Fruit fly (Drosophila melanogaster) Kc167 (cell line): ENCODE data around the gene CG15343.

Experiments used
- Myc ChIP-seq: fragments of >200 bp; optimal IDR thresholded peaks from 2 replicates; lab custom pipeline; 2017; ENCODE audit warnings: missing external identifiers
- Sin3A ChIP-seq: fragments of >200 bp; optimal IDR thresholded peaks from 2 replicates; lab custom pipeline; 2018; ENCODE audit warnings: missing external identifiers
- h ChIP-seq: fragments of >200 bp; optimal IDR thresholded peaks from 3 replicates; lab custom pipeline; 2018; ENCODE audit warnings: missing external identifiers
- insv ChIP-seq: fragments of >200 bp; optimal IDR thresholded peaks from 3 replicates; lab custom pipeline; 2018; ENCODE audit warnings: missing external identifiers
- psq ChIP-seq: fragments of >200 bp; optimal IDR thresholded peaks from 2 replicates; lab custom pipeline; 2017; ENCODE audit warnings: missing external identifiers
- ttk ChIP-seq: sonication (Bioruptor generic); optimal IDR thresholded peaks from 2 replicates; lab custom pipeline; 2017; ENCODE audit warnings: missing external identifiers

CG15343 gene

DNA sequence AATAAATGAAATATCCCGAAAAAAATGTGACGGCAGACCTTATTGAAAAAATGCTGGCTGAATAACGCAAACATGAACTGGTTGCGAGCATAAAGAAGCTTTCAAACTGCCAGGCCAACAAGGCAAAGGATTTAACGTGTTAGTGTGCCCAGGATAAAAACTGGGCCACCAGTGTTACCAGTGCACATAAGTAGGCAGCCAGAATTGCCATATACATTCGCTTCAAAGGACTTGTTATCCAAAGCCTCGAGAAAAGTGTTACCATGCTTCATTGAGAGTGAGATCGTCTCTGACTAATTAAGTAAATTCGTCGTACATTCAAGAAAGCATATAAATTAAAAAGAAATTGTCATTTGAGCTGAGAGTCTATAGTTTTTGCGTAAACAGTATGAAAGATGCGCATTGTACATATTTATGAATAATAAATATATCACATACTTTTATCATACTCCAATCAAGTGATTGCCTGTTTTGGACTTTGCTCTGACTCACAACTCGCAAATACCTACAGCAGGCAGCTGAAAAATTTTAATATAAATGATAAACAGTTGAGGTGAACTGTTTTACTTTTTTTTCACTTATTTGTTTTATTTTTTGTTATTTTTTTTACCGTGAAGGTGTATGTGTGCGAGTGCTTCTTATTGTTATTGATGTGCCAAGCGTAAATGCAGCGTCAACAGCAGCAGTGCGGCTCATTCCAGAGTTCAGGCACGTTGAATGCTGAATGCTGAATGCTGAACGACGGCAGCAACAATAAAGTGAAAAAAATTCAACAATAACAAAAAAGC is 42.2 kb downstream of the CG15343 start:
- TF ChIP-seq Myc (lab: Kevin White, UChicago) (no peak), Sin3A (no peak), ttk (lab: Kevin White, UChicago) (no peak), insv (no peak), h (lab: Kevin White, UChicago) (no peak), psq (lab: Kevin White, UChicago) (no peak)

dm6 chrX:8229918-8230699 is 43.5 kb downstream of the CG15343 start:
- TF ChIP-seq Myc (lab: Kevin White, UChicago), result no peak
- TF ChIP-seq h (lab: Kevin White, UChicago), result no peak
- TF ChIP-seq ttk (lab: Kevin White, UChicago), result no peak
- TF ChIP-seq psq (lab: Kevin White, UChicago), result no peak
- no peak for TF ChIP-seq insv
- TF ChIP-seq Sin3A, result no peak

DNA sequence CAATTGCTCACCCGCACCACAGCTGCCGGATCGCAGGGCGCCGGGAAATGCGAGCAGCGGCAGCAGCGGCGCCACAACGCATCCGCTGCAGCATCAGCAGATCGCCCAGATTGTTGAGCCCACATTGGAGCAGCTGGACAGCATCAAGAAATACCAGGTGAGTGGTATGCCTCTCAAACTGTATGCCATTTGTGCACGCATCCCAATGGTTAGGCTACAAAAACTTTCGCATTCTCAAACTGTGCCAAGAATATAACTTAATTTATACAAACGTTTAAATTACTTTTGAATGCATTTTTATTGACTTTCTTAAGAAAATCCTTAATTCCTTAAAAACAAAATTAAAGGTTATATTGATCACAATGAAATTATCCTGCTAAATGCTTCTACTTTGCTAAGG is 45.7 kb downstream of the CG15343 start:
- no peak for TF ChIP-seq ttk (lab: Kevin White, UChicago)
- no peak for TF ChIP-seq insv
- TF ChIP-seq h (lab: Kevin White, UChicago), result no peak
- no peak for TF ChIP-seq psq (lab: Kevin White, UChicago)
- TF ChIP-seq Myc (lab: Kevin White, UChicago), result no peak
- TF ChIP-seq Sin3A, result no peak
